Worm (Caenorhabditis elegans) whole organism, young adult: ENCODE results near the gene egl-10.

Experiments
- F22D6.2 ChIP-seq: sonication (generic microtip); optimal IDR thresholded peaks from 2 replicates; lab custom pipeline; 2016; ENCODE audit warnings: mild to moderate bottlenecking, missing genetic modification characterization, missing compliant biosample characterization
- ceh-40 ChIP-seq: fragments of 200-800 bp; sonication (Bioruptor generic); IDR thresholded peaks from 2 replicates; pipeline ENCODE4 v1.3.6; 2022; ENCODE audit warnings: missing genetic modification characterization, missing compliant biosample characterization
- ets-4 ChIP-seq: fragments of 200-800 bp; sonication (Bioruptor generic); optimal IDR thresholded peaks from 2 replicates; lab custom pipeline; 2018; ENCODE audit warnings: mild to moderate bottlenecking, missing genetic modification characterization, missing compliant biosample characterization
- tlf-1 ChIP-seq: fragments of 200-800 bp; sonication (Bioruptor generic); optimal IDR thresholded peaks from 2 replicates; lab custom pipeline; 2018; ENCODE audit warnings: mild to moderate bottlenecking, missing genetic modification characterization, missing compliant biosample characterization

ce11 chrV:12503494-12503893 lies 40.7 kb upstream of the egl-10 start, which contains the start of gene T28H10.1:
- TF ChIP-seq ets-4 (GFP tag; lab: Kevin White, UChicago) (no peak), tlf-1 (no peak), F22D6.2 (no peak), ceh-40 (GFP tag; lab: Robert Waterston, UW) (no peak)
